Fruit fly (Drosophila melanogaster) whole organism, embryonic: Measurements from ENCODE around the gene CG17118.

Source experiments
- Aef1 ChIP-seq: fragments of 200-800 bp; sonication (Bioruptor generic); IDR thresholded peaks from 3 replicates; pipeline ENCODE4 v1.3.6; 2022; ENCODE audit warnings: missing biosample characterization, missing genetic modification characterization
- B-H2 ChIP-seq: fragments of 200-800 bp; sonication (Bioruptor generic); optimal IDR thresholded peaks from 2 replicates; lab custom pipeline; 2018; ENCODE audit warnings: missing biosample characterization, mild to moderate bottlenecking, missing genetic modification characterization
- CG10321 ChIP-seq: fragments of 200-800 bp; sonication (Bioruptor generic); IDR thresholded peaks from 2 replicates; pipeline ENCODE4 v1.3.6; 2022; ENCODE audit warnings: missing biosample characterization, missing genetic modification characterization
- CG10543 ChIP-seq: fragments of 200-800 bp; sonication (Bioruptor generic); optimal IDR thresholded peaks from 3 replicates; lab custom pipeline; 2017; ENCODE audit warnings: missing biosample characterization, mild to moderate bottlenecking, missing genetic modification characterization, moderate library complexity
- CG11456 ChIP-seq: fragments of 200-800 bp; sonication (Bioruptor generic); IDR thresholded peaks from 3 replicates; pipeline ENCODE4 v1.3.6; 2022; ENCODE audit warnings: missing biosample characterization, missing genetic modification characterization
- CG1233 ChIP-seq: fragments of 200-800 bp; sonication (Bioruptor generic); optimal IDR thresholded peaks from 4 replicates; lab custom pipeline; 2018; ENCODE audit warnings: missing biosample characterization, mild to moderate bottlenecking, missing genetic modification characterization
- CG13894 ChIP-seq: fragments of 200-800 bp; sonication (Bioruptor generic); optimal IDR thresholded peaks from 3 replicates; lab custom pipeline; 2018; ENCODE audit warnings: missing biosample characterization, mild to moderate bottlenecking, missing genetic modification characterization, moderate library complexity
- CG14050 ChIP-seq: fragments of 200-800 bp; sonication (Bioruptor generic); IDR thresholded peaks from 3 replicates; pipeline ENCODE4 v1.3.6; 2022; ENCODE audit warnings: missing biosample characterization, missing genetic modification characterization
- CG14667 ChIP-seq: fragments of 200-800 bp; sonication (Bioruptor generic); IDR thresholded peaks from 2 replicates; pipeline ENCODE4 v1.3.6; 2022; ENCODE audit warnings: missing biosample characterization, missing genetic modification characterization
- CG17568 ChIP-seq: fragments of 200-800 bp; sonication (Bioruptor generic); optimal IDR thresholded peaks from 2 replicates; lab custom pipeline; 2018; ENCODE audit warnings: missing biosample characterization, mild to moderate bottlenecking, missing genetic modification characterization, moderate library complexity
- CG17612 ChIP-seq: fragments of 200-800 bp; sonication (Bioruptor generic); IDR thresholded peaks from 2 replicates; pipeline ENCODE4 v1.3.6; 2022; ENCODE audit warnings: missing biosample characterization, missing genetic modification characterization
- CG18262 ChIP-seq: fragments of 200-800 bp; optimal IDR thresholded peaks from 3 replicates; lab custom pipeline; 2019; ENCODE audit warnings: missing biosample characterization, mild to moderate bottlenecking, missing genetic modification characterization, moderate library complexity
- CG30403 ChIP-seq: fragments of 200-800 bp; sonication (Bioruptor generic); optimal IDR thresholded peaks from 3 replicates; lab custom pipeline; 2016; ENCODE audit warnings: missing biosample characterization, missing genetic modification characterization
- CG4854 ChIP-seq: fragments of 200-800 bp; sonication (Bioruptor generic); optimal IDR thresholded peaks from 2 replicates; lab custom pipeline; 2016; ENCODE audit warnings: missing biosample characterization, missing genetic modification characterization, inconsistent platforms
- CG8944 ChIP-seq: fragments of 200-800 bp; sonication (Bioruptor generic); optimal IDR thresholded peaks from 3 replicates; lab custom pipeline; 2016; ENCODE audit warnings: missing biosample characterization, missing genetic modification characterization
- CG9727 ChIP-seq: fragments of 200-800 bp; sonication (Bioruptor generic); optimal IDR thresholded peaks from 3 replicates; lab custom pipeline; 2017; ENCODE audit warnings: missing biosample characterization, mild to moderate bottlenecking, missing genetic modification characterization
- CG9817 ChIP-seq: fragments of 200-800 bp; sonication (Bioruptor generic); optimal IDR thresholded peaks from 2 replicates; lab custom pipeline; 2018; ENCODE audit warnings: missing biosample characterization, mild to moderate bottlenecking, missing genetic modification characterization, moderate library complexity
- CG9876 ChIP-seq: fragments of 200-800 bp; sonication (Bioruptor generic); optimal IDR thresholded peaks from 2 replicates; lab custom pipeline; 2016; ENCODE audit warnings: missing biosample characterization, missing genetic modification characterization
- D ChIP-seq, 2 experiments: fragments of 200-800 bp in 1 of 2; fragments of >200 bp in 1 of 2; sonication (Bioruptor generic) in 1 of 2; optimal IDR thresholded peaks; 2 replicates in 1 of 2; 3 replicates in 1 of 2; lab custom pipeline; 2017; ENCODE audit warnings: mild to moderate bottlenecking in 1 of 2, missing biosample characterization in 1 of 2, missing genetic modification characterization in 1 of 2, missing genetic modification reagents in 1 of 2
- Ets97D ChIP-seq: fragments of 200-800 bp; sonication (Bioruptor generic); optimal IDR thresholded peaks from 3 replicates; lab custom pipeline; 2016; ENCODE audit warnings: missing biosample characterization, missing genetic modification characterization
- Hr39 ChIP-seq: fragments of >200 bp; optimal IDR thresholded peaks from 2 replicates; lab custom pipeline; 2017
- MESR4 ChIP-seq: fragments of 200-800 bp; sonication (Bioruptor generic); optimal IDR thresholded peaks from 2 replicates; lab custom pipeline; 2018; ENCODE audit warnings: missing biosample characterization, mild to moderate bottlenecking, missing genetic modification characterization, moderate library complexity
- Sox102F ChIP-seq: fragments of 200-800 bp; sonication (Bioruptor generic); optimal IDR thresholded peaks from 2 replicates; lab custom pipeline; 2018; ENCODE audit warnings: missing biosample characterization, mild to moderate bottlenecking, missing genetic modification characterization, moderate library complexity
- Spps ChIP-seq: fragments of 200-800 bp; sonication (Bioruptor generic); optimal IDR thresholded peaks from 2 replicates; lab custom pipeline; 2018; ENCODE audit warnings: missing biosample characterization, mild to moderate bottlenecking, missing genetic modification characterization
- Stat92E ChIP-seq, 3 experiments: fragments of >200 bp in 2 of 3; fragments of 200-800 bp in 1 of 3; sonication (Bioruptor generic) in 1 of 3; optimal IDR thresholded peaks; 2 replicates each; lab custom pipeline; 2017 to 2019; ENCODE audit warnings: missing biosample characterization in 3 of 3, missing genetic modification characterization in 3 of 3, mild to moderate bottlenecking in 1 of 3, moderate library complexity in 1 of 3
- Vsx1 ChIP-seq: fragments of 200-800 bp; sonication (Bioruptor generic); optimal IDR thresholded peaks from 2 replicates; lab custom pipeline; 2017; ENCODE audit warnings: missing biosample characterization, mild to moderate bottlenecking, missing genetic modification characterization, missing genetic modification reagents
- amos ChIP-seq: fragments of 200-800 bp; sonication (Bioruptor generic); IDR thresholded peaks from 2 replicates; pipeline ENCODE4 v1.3.6; 2022; ENCODE audit warnings: missing biosample characterization, missing genetic modification characterization; ENCODE audit not compliant: partially characterized antibody
- chinmo ChIP-seq: fragments of 200-800 bp; sonication (Bioruptor generic); IDR thresholded peaks from 4 replicates; pipeline ENCODE4 v1.3.6; 2022; ENCODE audit warnings: missing biosample characterization, missing genetic modification characterization; ENCODE audit not compliant: partially characterized antibody
- da ChIP-seq: fragments of 200-800 bp; sonication (Bioruptor generic); optimal IDR thresholded peaks from 2 replicates; lab custom pipeline; 2016; ENCODE audit warnings: missing biosample characterization, missing genetic modification characterization
- esg ChIP-seq: fragments of 200-800 bp; sonication (Bioruptor generic); conservative IDR thresholded peaks from 2 replicates; pipeline ENCODE4 v1.3.6; 2022; ENCODE audit warnings: missing biosample characterization, missing genetic modification characterization
- ftz-f1 ChIP-seq: fragments of 200-800 bp; sonication (Bioruptor generic); optimal IDR thresholded peaks from 2 replicates; lab custom pipeline; 2016; ENCODE audit warnings: missing biosample characterization, missing genetic modification characterization
- gce ChIP-seq: fragments of 200-800 bp; sonication (Bioruptor generic); IDR thresholded peaks from 3 replicates; pipeline ENCODE4 v1.3.6; 2022; ENCODE audit warnings: missing biosample characterization, missing genetic modification characterization
- grn ChIP-seq: fragments of 200-800 bp; sonication (Bioruptor generic); optimal IDR thresholded peaks from 3 replicates; lab custom pipeline; 2017; ENCODE audit warnings: missing biosample characterization, missing genetic modification characterization
- hkb ChIP-seq, 2 experiments: fragments of 200-800 bp in 1 of 2; fragments of >200 bp in 1 of 2; sonication (Bioruptor generic) in 1 of 2; IDR thresholded peaks in 1 of 2; optimal IDR thresholded peaks in 1 of 2; 2 replicates each; pipeline versions ENCODE4 v1.3.6 to Lab custom; 2017 to 2022; ENCODE audit warnings: missing biosample characterization in 1 of 2, missing genetic modification characterization in 1 of 2
- ind ChIP-seq: fragments of 200-800 bp; sonication (Bioruptor generic); optimal IDR thresholded peaks from 3 replicates; lab custom pipeline; 2016; ENCODE audit warnings: missing biosample characterization, missing genetic modification characterization
- knrl ChIP-seq: fragments of 200-800 bp; sonication (Bioruptor generic); IDR thresholded peaks from 3 replicates; pipeline ENCODE4 v1.3.6; 2022; ENCODE audit warnings: missing biosample characterization, missing genetic modification characterization; ENCODE audit not compliant: partially characterized antibody
- maf-S ChIP-seq: fragments of 200-800 bp; sonication (Bioruptor generic); optimal IDR thresholded peaks from 2 replicates; lab custom pipeline; 2016; ENCODE audit warnings: missing biosample characterization, missing genetic modification characterization
- mirr ChIP-seq: fragments of 200-800 bp; sonication (Bioruptor generic); optimal IDR thresholded peaks from 3 replicates; lab custom pipeline; 2018; ENCODE audit warnings: missing biosample characterization, mild to moderate bottlenecking, missing genetic modification characterization
- nau ChIP-seq: fragments of 200-800 bp; sonication (Bioruptor generic); optimal IDR thresholded peaks from 3 replicates; lab custom pipeline; 2017; ENCODE audit warnings: missing biosample characterization, mild to moderate bottlenecking, missing genetic modification characterization, missing genetic modification reagents
- oc ChIP-seq: fragments of 200-800 bp; sonication (Bioruptor generic); optimal IDR thresholded peaks from 2 replicates; lab custom pipeline; 2018; ENCODE audit warnings: missing biosample characterization, mild to moderate bottlenecking, missing genetic modification characterization, moderate library complexity
- rib ChIP-seq: fragments of 200-800 bp; sonication (Bioruptor generic); IDR thresholded peaks from 2 replicates; pipeline ENCODE4 v1.3.6; 2022; ENCODE audit warnings: missing biosample characterization, missing genetic modification characterization
- salm ChIP-seq: fragments of 200-800 bp; sonication (Bioruptor generic); optimal IDR thresholded peaks from 2 replicates; lab custom pipeline; 2018; ENCODE audit warnings: missing biosample characterization, mild to moderate bottlenecking, missing genetic modification characterization
- sna ChIP-seq: fragments of 200-800 bp; sonication (Bioruptor generic); IDR thresholded peaks from 2 replicates; pipeline ENCODE4 v1.3.6; 2022; ENCODE audit warnings: missing biosample characterization, missing genetic modification characterization; ENCODE audit not compliant: partially characterized antibody
- sr ChIP-seq: fragments of 200-800 bp; sonication (Bioruptor generic); IDR thresholded peaks from 3 replicates; pipeline ENCODE4 v1.3.6; 2022; ENCODE audit warnings: missing biosample characterization, missing genetic modification characterization
- ssp ChIP-seq: fragments of 200-800 bp; sonication (Bioruptor generic); IDR thresholded peaks from 2 replicates; pipeline ENCODE4 v1.3.6; 2022; ENCODE audit warnings: missing biosample characterization, missing genetic modification characterization
- tio ChIP-seq: fragments of 200-800 bp; sonication (Bioruptor generic); optimal IDR thresholded peaks from 2 replicates; lab custom pipeline; 2017; ENCODE audit warnings: missing biosample characterization, missing genetic modification characterization, inconsistent platforms
- unpg ChIP-seq: fragments of 200-800 bp; sonication (Bioruptor generic); optimal IDR thresholded peaks from 3 replicates; lab custom pipeline; 2018; ENCODE audit warnings: missing biosample characterization, mild to moderate bottlenecking, missing genetic modification characterization, moderate library complexity
- wor ChIP-seq: fragments of 200-800 bp; sonication (Bioruptor generic); IDR thresholded peaks from 2 replicates; pipeline ENCODE4 v1.3.6; 2022; ENCODE audit warnings: missing biosample characterization, missing genetic modification characterization
- zen2 ChIP-seq: fragments of 200-800 bp; sonication (Bioruptor generic); IDR thresholded peaks from 3 replicates; pipeline ENCODE4 v1.3.6; 2022; ENCODE audit warnings: missing biosample characterization, missing genetic modification characterization; ENCODE audit not compliant: partially characterized antibody

Gene CG17118

dm6 chr2L:10703281-10703680, 26.8 kb upstream of the CG17118 start, which contains the start of gene CG6415 (continued):
- TF ChIP-seq D (optimal IDR thresholded peaks at IDR 0.05; lab: Kevin White, UChicago) (no peak), D (GFP tag; optimal IDR thresholded peaks at IDR 0.05; lab: Kevin White, UChicago) (peak; percentile 68), B-H2 (GFP tag; lab: Kevin White, UChicago) (no peak), MESR4 (GFP tag; lab: Kevin White, UChicago) (no peak), Hr39 (lab: Kevin White, UChicago) (no peak), sr (no peak), salm (tag; lab: Kevin White, UChicago) (peak; percentile 47), oc (tag; lab: Kevin White, UChicago) (peak; percentile 51), ftz-f1 (no peak), CG9876 (GFP tag; lab: Kevin White, UChicago) (peak; percentile 57), da (GFP tag; lab: Kevin White, UChicago) (no peak), Stat92E (GFP tag; optimal IDR thresholded peaks at IDR 0.05; lab: Kevin White, UChicago) (no peak), Aef1 (GFP tag; lab: Robert Waterston, UW) (peak; percentile 68), CG30403 (peak; percentile 69), Ets97D (peak; percentile 30), CG17612 (peak; percentile 60), rib (GFP tag; lab: Robert Waterston, UW) (no peak), CG9817 (tag; lab: Kevin White, UChicago) (peak; percentile 76), wor (0 out of 2 replicates have a peak, but pooled peaks have one; percentile 30), CG10321 (GFP tag; lab: Robert Waterston, UW) (0 out of 2 replicates have a peak, but pooled peaks have one; percentile 17), amos (GFP tag; lab: Robert Waterston, UW) (no peak), tio (GFP tag; lab: Kevin White, UChicago) (peak; percentile 36), zen2 (GFP tag; lab: Robert Waterston, UW) (no peak), CG8944 (GFP tag; lab: Kevin White, UChicago) (peak; percentile 60), gce (GFP tag; lab: Robert Waterston, UW) (peak; percentile 56; the same call in 1 of the 3 replicates), CG17568 (GFP tag; lab: Kevin White, UChicago) (peak; percentile 61), CG14050 (GFP tag; lab: Robert Waterston, UW) (peak; percentile 32; the same call in 1 of the 3 replicates), mirr (GFP tag; lab: Kevin White, UChicago) (peak; percentile 12), grn (peak; percentile 19), CG14667 (GFP tag; lab: Robert Waterston, UW) (0 out of 2 replicates have a peak, but pooled peaks have one; percentile 31), Vsx1 (GFP tag; lab: Kevin White, UChicago) (peak; percentile 10), sna (no peak), Sox102F (peak; percentile 70), maf-S (GFP tag; lab: Kevin White, UChicago) (peak; percentile 51), nau (GFP tag; lab: Kevin White, UChicago) (peak; percentile 31), knrl (no peak), CG1233 (peak; percentile 65), hkb (optimal IDR thresholded peaks at IDR 0.05; lab: Kevin White, UChicago) (no peak), hkb (GFP tag; IDR thresholded peaks at IDR 0.05; lab: Robert Waterston, UW) (peak; percentile 65), ind (GFP tag; lab: Kevin White, UChicago) (peak; percentile 74), esg (GFP tag; lab: Robert Waterston, UW) (peak; percentile 46; the same call in 1 of the 2 replicates), chinmo (GFP tag; lab: Robert Waterston, UW) (no peak), CG10543 (GFP tag; lab: Kevin White, UChicago) (peak; percentile 51), unpg (GFP tag; lab: Kevin White, UChicago) (peak; percentile 81), CG13894 (tag; lab: Kevin White, UChicago) (peak; percentile 43), CG11456 (peak; percentile 78), CG9727 (GFP tag; lab: Kevin White, UChicago) (peak; percentile 78), CG4854 (GFP tag; lab: Kevin White, UChicago) (peak; percentile 20), ssp (peak; percentile 54), CG18262 (peak; percentile 81), Spps (tag; lab: Kevin White, UChicago) (peak; percentile 32)
